Worm (Caenorhabditis elegans): ENCODE measurements around the gene bath-37.
A peak's percentile ranks its signal among the peaks of the same experiment; 100 is the strongest.

Gene bath-37

ce11 chrIV:12052461-12052860 is 16.2 kb upstream of the bath-37 start:
- TF ChIP-seq nhr-129 (tag; optimal IDR thresholded peaks at IDR 0.05) (no peak), mdl-1 (tag; optimal IDR thresholded peaks at IDR 0.05) (no peak)

ce11 chrIV:12056603-12057002 is 12.1 kb upstream of the bath-37 start, which contains the start of gene K08E4.2:
Gene K08E4.2 (minus strand): TSS chrIV:12056656.
- TF ChIP-seq sem-4 (tag; optimal IDR thresholded peaks at IDR 0.05) (no peak), ztf-1 (GFP tag; conservative IDR thresholded peaks at IDR 0.05) (no peak), ama-1 (optimal IDR thresholded peaks at IDR 0.05) (no peak), nhr-23 (tag; optimal IDR thresholded peaks at IDR 0.05) (no peak), F13H6.1 (tag; optimal IDR thresholded peaks at IDR 0.05) (no peak), ztf-4 (tag; optimal IDR thresholded peaks at IDR 0.05) (no peak), unc-62 (GFP tag; optimal IDR thresholded peaks at IDR 0.05) (no peak)

ce11 chrIV:12057508-12057907 is 11.2 kb upstream of the bath-37 start, which contains the start of gene K08E4.3:
Gene K08E4.3 (plus strand): TSS chrIV:12057742.
- TF ChIP-seq crh-2 (tag; optimal IDR thresholded peaks at IDR 0.05) (no peak), mdl-1 (tag; optimal IDR thresholded peaks at IDR 0.05) (no peak), ama-1 (optimal IDR thresholded peaks at IDR 0.05) (no peak), nhr-77 (tag; optimal IDR thresholded peaks at IDR 0.05) (no peak), fos-1 (tag; optimal IDR thresholded peaks at IDR 0.05) (no peak), nhr-129 (tag; optimal IDR thresholded peaks at IDR 0.05) (peak; percentile 30)

- TF ChIP-seq unc-55 (GFP tag; optimal IDR thresholded peaks at IDR 0.05) (no peak), nhr-129 (tag; optimal IDR thresholded peaks at IDR 0.05) (no peak), elt-3 (tag; optimal IDR thresholded peaks at IDR 0.05) (no peak), nhr-25 (tag; optimal IDR thresholded peaks at IDR 0.05) (no peak), ama-1 (optimal IDR thresholded peaks at IDR 0.05) (no peak), snpc-4 (tag; optimal IDR thresholded peaks at IDR 0.05) (no peak), Y55F3AM.14 (GFP tag; optimal IDR thresholded peaks at IDR 0.05) (no peak), ztf-1 (GFP tag; conservative IDR thresholded peaks at IDR 0.05) (no peak), aly-2 (tag; optimal IDR thresholded peaks at IDR 0.05) (no peak), nhr-6 (tag; optimal IDR thresholded peaks at IDR 0.05) (no peak), peb-1 (tag; optimal IDR thresholded peaks at IDR 0.05) (no peak), crh-2 (tag; optimal IDR thresholded peaks at IDR 0.05) (no peak), ceh-82 (tag; optimal IDR thresholded peaks at IDR 0.05) (no peak), ztf-11 (tag; optimal IDR thresholded peaks at IDR 0.05) (no peak), sma-3 (GFP tag; optimal IDR thresholded peaks at IDR 0.05) (no peak), egl-27 (tag; optimal IDR thresholded peaks at IDR 0.05) (no peak), elt-1 (tag; optimal IDR thresholded peaks at IDR 0.05) (no peak)
These were observed 7.5 kb upstream of the bath-37 start, which contains the start of gene K08E4.8 for ce11 chrIV:12061229-12061628. Gene K08E4.8 (minus strand): TSS chrIV:12061329.

ce11 chrIV:12075497-12075896 is 6.8 kb downstream of the bath-37 start, which contains the start of gene K08E4.7:
Gene K08E4.7 (plus strand): TSS chrIV:12075797.
- TF ChIP-seq gmeb-1 (tag; optimal IDR thresholded peaks at IDR 0.05) (no peak), ama-1 (optimal IDR thresholded peaks at IDR 0.05) (no peak), nhr-77 (tag; optimal IDR thresholded peaks at IDR 0.05) (no peak), blmp-1 (tag; optimal IDR thresholded peaks at IDR 0.05; ENCODE audit: insufficient read depth) (no peak), unc-62 (GFP tag; optimal IDR thresholded peaks at IDR 0.05) (no peak), ztf-4 (tag; optimal IDR thresholded peaks at IDR 0.05) (no peak), Y55F3AM.14 (GFP tag; optimal IDR thresholded peaks at IDR 0.05) (no peak), ztf-11 (tag; optimal IDR thresholded peaks at IDR 0.05) (no peak)

ce11 chrIV:12078112-12078812 is 9.6 kb downstream of the bath-37 start, which contains the start of gene tmed-1:
Gene tmed-1 (minus strand): TSS chrIV:12078162.
- peak; percentile 18 for TF ChIP-seq unc-55 (GFP tag; optimal IDR thresholded peaks at IDR 0.05)
- TF ChIP-seq mbf-1 (tag; optimal IDR thresholded peaks at IDR 0.05): no peak
- peak; percentile 20 for TF ChIP-seq C34F6.9 (tag; optimal IDR thresholded peaks at IDR 0.05)
